Worm (Caenorhabditis elegans): Measurements from ENCODE around the gene Y48E1B.17.

Gene Y48E1B.17

ce11 chrII:13531118-13531517 is 9.8 kb downstream of the Y48E1B.17 start, which contains the start of gene snx-14:
snx-14 (minus strand) TSS chrII:13531218.
- TF ChIP-seq klf-2 (GFP tag; conservative IDR thresholded peaks at IDR 0.05) (no peak), T22C8.4 (GFP tag; IDR thresholded peaks at IDR 0.05) (no peak), ztf-29 (GFP tag; IDR thresholded peaks at IDR 0.05) (no peak), cog-1 (tag; optimal IDR thresholded peaks at IDR 0.05) (no peak), med-1 (GFP tag; optimal IDR thresholded peaks at IDR 0.05; ENCODE audit: insufficient read depth) (no peak), ref-1 (GFP tag; conservative IDR thresholded peaks at IDR 0.05) (no peak), ztf-23 (GFP tag; IDR thresholded peaks at IDR 0.05) (no peak), flt-1 (GFP tag; IDR thresholded peaks at IDR 0.05) (no peak), tab-1 (GFP tag; IDR thresholded peaks at IDR 0.05) (no peak)

- no peak for TF ChIP-seq klf-2 (GFP tag; conservative IDR thresholded peaks at IDR 0.05)
Measured at ce11 chrII:13530657-13531056, 10.2 kb downstream of the Y48E1B.17 start.

- TF ChIP-seq flt-1 (GFP tag; IDR thresholded peaks at IDR 0.05): no peak
- no peak for TF ChIP-seq cog-1 (tag; optimal IDR thresholded peaks at IDR 0.05)
- TF ChIP-seq ztf-23 (GFP tag; IDR thresholded peaks at IDR 0.05): no peak
- TF ChIP-seq ref-1 (GFP tag; conservative IDR thresholded peaks at IDR 0.05): no peak
- TF ChIP-seq med-1 (GFP tag; optimal IDR thresholded peaks at IDR 0.05; ENCODE audit: insufficient read depth): no peak
- no peak for TF ChIP-seq T22C8.4 (GFP tag; IDR thresholded peaks at IDR 0.05)
- TF ChIP-seq tab-1 (GFP tag; IDR thresholded peaks at IDR 0.05): no peak
- no peak for TF ChIP-seq ztf-29 (GFP tag; IDR thresholded peaks at IDR 0.05)
- no peak for TF ChIP-seq klf-2 (GFP tag; conservative IDR thresholded peaks at IDR 0.05)
Measured at ce11 chrII:13529131-13529530, 11.8 kb downstream of the Y48E1B.17 start.

ce11 chrII:13521977-13522404 is 18.9 kb downstream of the Y48E1B.17 start:
- TF ChIP-seq ztf-29 (GFP tag; IDR thresholded peaks at IDR 0.05) (no peak), ztf-23 (GFP tag; IDR thresholded peaks at IDR 0.05) (no peak), klf-2 (GFP tag; conservative IDR thresholded peaks at IDR 0.05) (no peak), T22C8.4 (GFP tag; IDR thresholded peaks at IDR 0.05) (no peak), ref-1 (GFP tag; conservative IDR thresholded peaks at IDR 0.05) (no peak)

ce11 chrII:13521179-13521616 is 19.7 kb downstream of the Y48E1B.17 start:
- no peak for TF ChIP-seq klf-2 (GFP tag; conservative IDR thresholded peaks at IDR 0.05)
- TF ChIP-seq ref-1 (GFP tag; conservative IDR thresholded peaks at IDR 0.05): no peak
- TF ChIP-seq T22C8.4 (GFP tag; IDR thresholded peaks at IDR 0.05): no peak
- no peak for TF ChIP-seq ztf-23 (GFP tag; IDR thresholded peaks at IDR 0.05)

- no peak for TF ChIP-seq ref-1 (GFP tag; conservative IDR thresholded peaks at IDR 0.05)
- TF ChIP-seq T22C8.4 (GFP tag; IDR thresholded peaks at IDR 0.05): no peak
- no peak for TF ChIP-seq ztf-23 (GFP tag; IDR thresholded peaks at IDR 0.05)
- TF ChIP-seq flt-1 (GFP tag; IDR thresholded peaks at IDR 0.05): no peak
- TF ChIP-seq klf-2 (GFP tag; conservative IDR thresholded peaks at IDR 0.05): no peak
- TF ChIP-seq tab-1 (GFP tag; IDR thresholded peaks at IDR 0.05): no peak
- no peak for TF ChIP-seq ztf-29 (GFP tag; IDR thresholded peaks at IDR 0.05)
- TF ChIP-seq cog-1 (tag; optimal IDR thresholded peaks at IDR 0.05): no peak
- no peak for TF ChIP-seq med-1 (GFP tag; optimal IDR thresholded peaks at IDR 0.05; ENCODE audit: insufficient read depth)
Measured at ce11 chrII:13517600-13517999, 23.3 kb downstream of the Y48E1B.17 start, which contains the start of gene sre-45. sre-45 (plus strand) TSS chrII:13517900.

ce11 chrII:13515813-13516212 is 25.1 kb downstream of the Y48E1B.17 start:
- TF ChIP-seq ztf-29 (GFP tag; IDR thresholded peaks at IDR 0.05) (no peak), ztf-23 (GFP tag; IDR thresholded peaks at IDR 0.05) (no peak), T22C8.4 (GFP tag; IDR thresholded peaks at IDR 0.05) (no peak), med-1 (GFP tag; optimal IDR thresholded peaks at IDR 0.05; ENCODE audit: insufficient read depth) (no peak), tab-1 (GFP tag; IDR thresholded peaks at IDR 0.05) (no peak), ref-1 (GFP tag; conservative IDR thresholded peaks at IDR 0.05) (no peak), flt-1 (GFP tag; IDR thresholded peaks at IDR 0.05) (no peak), klf-2 (GFP tag; conservative IDR thresholded peaks at IDR 0.05) (no peak), cog-1 (tag; optimal IDR thresholded peaks at IDR 0.05) (no peak)

- TF ChIP-seq flt-1 (GFP tag; IDR thresholded peaks at IDR 0.05) (no peak), T22C8.4 (GFP tag; IDR thresholded peaks at IDR 0.05) (no peak), tab-1 (GFP tag; IDR thresholded peaks at IDR 0.05) (no peak), klf-2 (GFP tag; conservative IDR thresholded peaks at IDR 0.05) (no peak), cog-1 (tag; optimal IDR thresholded peaks at IDR 0.05) (no peak), ref-1 (GFP tag; conservative IDR thresholded peaks at IDR 0.05) (no peak), med-1 (GFP tag; optimal IDR thresholded peaks at IDR 0.05; ENCODE audit: insufficient read depth) (no peak), ztf-23 (GFP tag; IDR thresholded peaks at IDR 0.05) (no peak), ztf-29 (GFP tag; IDR thresholded peaks at IDR 0.05) (no peak)
Measured at ce11 chrII:13508607-13509006, 32.3 kb downstream of the Y48E1B.17 start.

ce11 chrII:13507535-13507934 is 33.3 kb downstream of the Y48E1B.17 start, which contains the start of gene nep-17:
nep-17 (plus strand) TSS chrII:13507819.
- TF ChIP-seq tab-1 (GFP tag; IDR thresholded peaks at IDR 0.05): no peak

- TF ChIP-seq cog-1 (tag; optimal IDR thresholded peaks at IDR 0.05) (no peak), tab-1 (GFP tag; IDR thresholded peaks at IDR 0.05) (no peak), T22C8.4 (GFP tag; IDR thresholded peaks at IDR 0.05) (no peak), ztf-29 (GFP tag; IDR thresholded peaks at IDR 0.05) (no peak), ref-1 (GFP tag; conservative IDR thresholded peaks at IDR 0.05) (no peak), klf-2 (GFP tag; conservative IDR thresholded peaks at IDR 0.05) (no peak), flt-1 (GFP tag; IDR thresholded peaks at IDR 0.05) (no peak), med-1 (GFP tag; optimal IDR thresholded peaks at IDR 0.05; ENCODE audit: insufficient read depth) (no peak), ztf-23 (GFP tag; IDR thresholded peaks at IDR 0.05) (no peak)
Measured at ce11 chrII:13505977-13506568, 34.8 kb downstream of the Y48E1B.17 start.
